Fruit fly (Drosophila melanogaster): ENCODE measurements around the gene Ets21C.
A peak's percentile ranks its signal among the peaks of the same experiment; 100 is the strongest.

Ets21C gene

dm6 chr2L:522752-523151, 30.0 kb downstream of the Ets21C start (continued):
- TF ChIP-seq CG4328 (GFP tag; optimal IDR thresholded peaks at IDR 0.05) (no peak), rib (GFP tag; IDR thresholded peaks at IDR 0.05) (no peak), oc (tag; optimal IDR thresholded peaks at IDR 0.05) (peak; percentile 3), H15 (GFP tag; IDR thresholded peaks at IDR 0.05) (peak; percentile 51; the same call in 2 of the 3 replicates), kni (GFP tag; optimal IDR thresholded peaks at IDR 0.05) (no peak), chn (GFP tag; optimal IDR thresholded peaks at IDR 0.05) (no peak), Bteb2 (GFP tag; optimal IDR thresholded peaks at IDR 0.05) (peak; percentile 35), Bgb (GFP tag; IDR thresholded peaks at IDR 0.05; ENCODE audit: partially characterized antibody) (no peak), CG18764 (GFP tag; optimal IDR thresholded peaks at IDR 0.05) (peak; percentile 38), disco-r (GFP tag; optimal IDR thresholded peaks at IDR 0.05) (peak; percentile 18), kah (GFP tag; optimal IDR thresholded peaks at IDR 0.05) (no peak), CG6683 (GFP tag; optimal IDR thresholded peaks at IDR 0.05) (no peak), CG3995 (GFP tag; optimal IDR thresholded peaks at IDR 0.05) (no peak), Abd-B (GFP tag; optimal IDR thresholded peaks at IDR 0.05) (peak; percentile 4), salm (tag; optimal IDR thresholded peaks at IDR 0.05) (no peak), Gug (GFP tag; IDR thresholded peaks at IDR 0.05) (peak; percentile 37; the same call in 1 of the 4 replicates), da (GFP tag; optimal IDR thresholded peaks at IDR 0.05) (no peak), CG17802 (tag; optimal IDR thresholded peaks at IDR 0.05) (peak; percentile 13), Blimp-1 (GFP tag; optimal IDR thresholded peaks at IDR 0.05) (peak; percentile 63), gce (GFP tag; IDR thresholded peaks at IDR 0.05) (no peak; the same call in 2 of the 3 replicates), tgo (GFP tag; IDR thresholded peaks at IDR 0.05) (peak; percentile 60; the same call in 2 of the 3 replicates), Lim3 (GFP tag; IDR thresholded peaks at IDR 0.05) (no peak), pho (GFP tag; optimal IDR thresholded peaks at IDR 0.05) (no peak), bowl (GFP tag; IDR thresholded peaks at IDR 0.05) (no peak), CG6689 (GFP tag; IDR thresholded peaks at IDR 0.05) (peak; percentile 70), her (GFP tag; optimal IDR thresholded peaks at IDR 0.05) (no peak), E2f2 (GFP tag; IDR thresholded peaks at IDR 0.05) (peak; percentile 10; the same call in 1 of the 2 replicates), CG15073 (GFP tag; optimal IDR thresholded peaks at IDR 0.05) (no peak), CG4707 (GFP tag; optimal IDR thresholded peaks at IDR 0.05) (no peak), odd (GFP tag; optimal IDR thresholded peaks at IDR 0.05) (no peak), CG1647 (GFP tag; optimal IDR thresholded peaks at IDR 0.05) (no peak), gsb-n (tag; optimal IDR thresholded peaks at IDR 0.05) (peak; percentile 58), Ada2b (GFP tag; IDR thresholded peaks at IDR 0.05) (no peak), pzg (GFP tag; optimal IDR thresholded peaks at IDR 0.05) (no peak), sqz (GFP tag; optimal IDR thresholded peaks at IDR 0.05) (no peak), cg (GFP tag; optimal IDR thresholded peaks at IDR 0.05) (no peak), stc (GFP tag; IDR thresholded peaks at IDR 0.05) (0 out of 2 replicates have a peak, but pooled peaks have one; percentile 37), CG8281 (tag; optimal IDR thresholded peaks at IDR 0.05) (no peak), CG8478 (optimal IDR thresholded peaks at IDR 0.05) (no peak), slp2 (GFP tag; optimal IDR thresholded peaks at IDR 0.05) (peak; percentile 14), CG16863 (GFP tag; optimal IDR thresholded peaks at IDR 0.05) (peak; percentile 51), ranshi (GFP tag; IDR thresholded peaks at IDR 0.05) (peak; percentile 44; the same call in 1 of the 2 replicates), Aef1 (GFP tag; IDR thresholded peaks at IDR 0.05) (no peak; the same call in 2 of the 3 replicates), exex (tag; optimal IDR thresholded peaks at IDR 0.05) (no peak), C15 (GFP tag; IDR thresholded peaks at IDR 0.05) (no peak), CG7928 (GFP tag; optimal IDR thresholded peaks at IDR 0.05) (no peak), CG10565 (GFP tag; optimal IDR thresholded peaks at IDR 0.05) (no peak), Fer1 (GFP tag; optimal IDR thresholded peaks at IDR 0.05) (no peak), gro (GFP tag; optimal IDR thresholded peaks at IDR 0.05) (no peak), Asciz (GFP tag; optimal IDR thresholded peaks at IDR 0.05) (peak; percentile 64), B-H1 (GFP tag; IDR thresholded peaks at IDR 0.05) (peak; percentile 50; the same call in 2 of the 3 replicates), BtbVII (GFP tag; optimal IDR thresholded peaks at IDR 0.05) (no peak)

All from whole organism, embryonic.